Fruit fly (Drosophila melanogaster) whole organism, embryonic: ENCODE measurements around the gene CG43116.

Source experiments
- Aef1 ChIP-seq: fragments of 200-800 bp; sonication (Bioruptor generic); IDR thresholded peaks from 3 replicates; pipeline ENCODE4 v1.3.6; 2022; ENCODE audit warnings: missing biosample characterization, missing genetic modification characterization
- CG11695 ChIP-seq: fragments of 200-800 bp; sonication (Bioruptor generic); IDR thresholded peaks from 3 replicates; pipeline ENCODE4 v1.3.6; 2022; ENCODE audit warnings: missing biosample characterization, missing genetic modification characterization
- CG12299 ChIP-seq: fragments of 200-800 bp; sonication (Bioruptor generic); optimal IDR thresholded peaks from 2 replicates; lab custom pipeline; 2018; ENCODE audit warnings: missing biosample characterization, mild to moderate bottlenecking, missing genetic modification characterization
- CG13123 ChIP-seq: fragments of 200-800 bp; sonication (Bioruptor generic); optimal IDR thresholded peaks from 2 replicates; lab custom pipeline; 2016; ENCODE audit warnings: missing biosample characterization, missing genetic modification characterization
- CG14667 ChIP-seq: fragments of 200-800 bp; sonication (Bioruptor generic); IDR thresholded peaks from 2 replicates; pipeline ENCODE4 v1.3.6; 2022; ENCODE audit warnings: missing biosample characterization, missing genetic modification characterization
- CG14710 ChIP-seq: fragments of 200-800 bp; sonication (Bioruptor generic); optimal IDR thresholded peaks from 3 replicates; lab custom pipeline; 2019; ENCODE audit warnings: missing biosample characterization, mild to moderate bottlenecking, missing genetic modification characterization, moderate library complexity
- CG15601 ChIP-seq: fragments of 200-800 bp; sonication (Bioruptor generic); optimal IDR thresholded peaks from 3 replicates; lab custom pipeline; 2019; ENCODE audit warnings: missing biosample characterization, mild to moderate bottlenecking, missing genetic modification characterization, moderate library complexity
- CG31388 ChIP-seq: fragments of 200-800 bp; sonication (Bioruptor generic); optimal IDR thresholded peaks from 2 replicates; lab custom pipeline; 2016; ENCODE audit warnings: missing biosample characterization, missing genetic modification characterization
- CG3847 ChIP-seq: fragments of 200-800 bp; sonication (Bioruptor generic); IDR thresholded peaks from 2 replicates; pipeline ENCODE4 v1.3.6; 2022; ENCODE audit warnings: missing biosample characterization, missing genetic modification characterization
- CG5180 ChIP-seq: fragments of 200-800 bp; sonication (Bioruptor generic); optimal IDR thresholded peaks from 3 replicates; lab custom pipeline; 2017; ENCODE audit warnings: missing biosample characterization, missing genetic modification characterization, mild to moderate bottlenecking, moderate library complexity, missing genetic modification reagents
- CG7357 ChIP-seq: fragments of 200-800 bp; sonication (Bioruptor generic); IDR thresholded peaks from 3 replicates; pipeline ENCODE4 v1.3.6; 2022; ENCODE audit warnings: missing biosample characterization, missing genetic modification characterization
- CG7786 ChIP-seq: fragments of 200-800 bp; sonication (Bioruptor generic); optimal IDR thresholded peaks from 2 replicates; lab custom pipeline; 2016; ENCODE audit warnings: missing biosample characterization, missing genetic modification characterization
- CG7839 ChIP-seq: fragments of 200-800 bp; sonication (Bioruptor generic); optimal IDR thresholded peaks from 3 replicates; lab custom pipeline; 2018; ENCODE audit warnings: missing biosample characterization, mild to moderate bottlenecking, missing genetic modification characterization, moderate library complexity
- CG9817 ChIP-seq: fragments of 200-800 bp; sonication (Bioruptor generic); optimal IDR thresholded peaks from 2 replicates; lab custom pipeline; 2018; ENCODE audit warnings: missing biosample characterization, mild to moderate bottlenecking, missing genetic modification characterization, moderate library complexity
- Doc3 ChIP-seq: fragments of 200-800 bp; sonication (Bioruptor generic); IDR thresholded peaks from 3 replicates; pipeline ENCODE4 v1.3.6; 2022; ENCODE audit warnings: missing biosample characterization, missing genetic modification characterization; ENCODE audit not compliant: partially characterized antibody
- H15 ChIP-seq: fragments of 200-800 bp; sonication (Bioruptor generic); IDR thresholded peaks from 3 replicates; pipeline ENCODE4 v1.3.6; 2022; ENCODE audit warnings: missing biosample characterization, missing genetic modification characterization
- HLHmδ ChIP-seq: fragments of 200-800 bp; sonication (Bioruptor generic); optimal IDR thresholded peaks from 2 replicates; lab custom pipeline; 2018; ENCODE audit warnings: missing biosample characterization, mild to moderate bottlenecking, missing genetic modification characterization, moderate library complexity
- Hsf ChIP-seq: fragments of 200-800 bp; sonication (Bioruptor generic); optimal IDR thresholded peaks from 3 replicates; lab custom pipeline; 2016; ENCODE audit warnings: missing biosample characterization, missing genetic modification characterization
- Mes4 ChIP-seq: fragments of 200-800 bp; sonication (Bioruptor generic); optimal IDR thresholded peaks from 2 replicates; lab custom pipeline; 2016; ENCODE audit warnings: missing biosample characterization, missing genetic modification characterization
- NK7.1 ChIP-seq: fragments of 200-800 bp; sonication (Bioruptor generic); optimal IDR thresholded peaks from 3 replicates; lab custom pipeline; 2016; ENCODE audit warnings: missing biosample characterization, missing genetic modification characterization
- Opbp ChIP-seq: fragments of 200-800 bp; sonication (Bioruptor generic); IDR thresholded peaks from 3 replicates; pipeline ENCODE4 v1.3.6; 2022; ENCODE audit warnings: missing biosample characterization, missing genetic modification characterization; ENCODE audit not compliant: partially characterized antibody
- PHDP ChIP-seq: fragments of 200-800 bp; sonication (Bioruptor generic); optimal IDR thresholded peaks from 3 replicates; lab custom pipeline; 2018; ENCODE audit warnings: missing biosample characterization, mild to moderate bottlenecking, missing genetic modification characterization, moderate library complexity
- Ptx1 ChIP-seq: fragments of 200-800 bp; sonication (Bioruptor generic); IDR thresholded peaks from 2 replicates; pipeline ENCODE4 v1.3.6; 2022; ENCODE audit warnings: missing biosample characterization, missing genetic modification characterization
- Scr ChIP-seq: fragments of 200-800 bp; sonication (Bioruptor generic); IDR thresholded peaks from 2 replicates; pipeline ENCODE4 v1.3.6; 2022; ENCODE audit warnings: missing biosample characterization, missing genetic modification characterization; ENCODE audit not compliant: partially characterized antibody
- Sry-δ ChIP-seq: fragments of 200-800 bp; sonication (Bioruptor generic); optimal IDR thresholded peaks from 2 replicates; lab custom pipeline; 2016; ENCODE audit warnings: missing biosample characterization, missing genetic modification characterization
- Ssrp ChIP-seq: fragments of 200-800 bp; sonication (Bioruptor generic); optimal IDR thresholded peaks from 2 replicates; lab custom pipeline; 2018; ENCODE audit warnings: missing biosample characterization, mild to moderate bottlenecking, missing genetic modification characterization, moderate library complexity
- Taf1 ChIP-seq: fragments of 200-800 bp; sonication (Bioruptor generic); IDR thresholded peaks from 2 replicates; pipeline ENCODE4 v1.3.6; 2022; ENCODE audit warnings: missing biosample characterization, missing genetic modification characterization
- aop ChIP-seq: fragments of 200-800 bp; sonication (Bioruptor generic); IDR thresholded peaks from 2 replicates; pipeline ENCODE4 v1.3.6; 2022; ENCODE audit warnings: missing biosample characterization, missing genetic modification characterization
- ap ChIP-seq: fragments of 200-800 bp; sonication (Bioruptor generic); IDR thresholded peaks from 2 replicates; pipeline ENCODE4 v1.3.6; 2022; ENCODE audit warnings: missing biosample characterization, missing genetic modification characterization
- ash1 ChIP-seq: fragments of 200-800 bp; sonication (Bioruptor generic); optimal IDR thresholded peaks from 2 replicates; lab custom pipeline; 2018; ENCODE audit warnings: missing biosample characterization, mild to moderate bottlenecking, missing genetic modification characterization
- bab2 ChIP-seq: fragments of 200-800 bp; sonication (Bioruptor generic); optimal IDR thresholded peaks from 2 replicates; lab custom pipeline; 2016; ENCODE audit warnings: missing biosample characterization, missing genetic modification characterization
- br ChIP-seq: fragments of >200 bp; optimal IDR thresholded peaks from 2 replicates; lab custom pipeline; 2017
- da ChIP-seq: fragments of 200-800 bp; sonication (Bioruptor generic); optimal IDR thresholded peaks from 2 replicates; lab custom pipeline; 2016; ENCODE audit warnings: missing biosample characterization, missing genetic modification characterization
- en ChIP-seq: fragments of 200-800 bp; sonication (Bioruptor generic); optimal IDR thresholded peaks from 2 replicates; lab custom pipeline; 2016; ENCODE audit warnings: missing biosample characterization, missing genetic modification characterization
- fd64A ChIP-seq: fragments of 200-800 bp; sonication (Bioruptor generic); optimal IDR thresholded peaks from 3 replicates; lab custom pipeline; 2018; ENCODE audit warnings: missing biosample characterization, mild to moderate bottlenecking, missing genetic modification characterization
- gce ChIP-seq: fragments of 200-800 bp; sonication (Bioruptor generic); IDR thresholded peaks from 3 replicates; pipeline ENCODE4 v1.3.6; 2022; ENCODE audit warnings: missing biosample characterization, missing genetic modification characterization
- gsb ChIP-seq: fragments of 200-800 bp; sonication (Bioruptor generic); IDR thresholded peaks from 2 replicates; pipeline ENCODE4 v1.3.6; 2022; ENCODE audit warnings: missing biosample characterization, missing genetic modification characterization
- gt ChIP-seq: fragments of 200-800 bp; sonication (Bioruptor generic); IDR thresholded peaks from 2 replicates; pipeline ENCODE4 v1.3.6; 2022; ENCODE audit warnings: missing biosample characterization, missing genetic modification characterization
- kay ChIP-seq: fragments of 200-800 bp; sonication (Bioruptor generic); optimal IDR thresholded peaks from 2 replicates; lab custom pipeline; 2016; ENCODE audit warnings: missing biosample characterization, missing genetic modification characterization
- lola ChIP-seq, 3 experiments: fragments of >200 bp in 2 of 3; fragments of 200-800 bp in 1 of 3; sonication (Bioruptor generic) in 1 of 3; optimal IDR thresholded peaks; 2 replicates each; lab custom pipeline; 2017 to 2019; ENCODE audit warnings: missing biosample characterization in 3 of 3, missing genetic modification characterization in 3 of 3, mild to moderate bottlenecking in 1 of 3, moderate library complexity in 1 of 3
- nerfin-2 ChIP-seq: fragments of 200-800 bp; sonication (Bioruptor generic); IDR thresholded peaks from 2 replicates; pipeline ENCODE4 v1.3.6; 2022; ENCODE audit warnings: missing biosample characterization, missing genetic modification characterization; ENCODE audit not compliant: partially characterized antibody
- onecut ChIP-seq: fragments of 200-800 bp; sonication (Bioruptor generic); IDR thresholded peaks from 2 replicates; pipeline ENCODE4 v1.3.6; 2022; ENCODE audit warnings: missing biosample characterization, missing genetic modification characterization
- pan ChIP-seq, 4 experiments: fragments of >200 bp in 3 of 4; fragments of 200-800 bp in 1 of 4; sonication (Bioruptor generic) in 1 of 4; optimal IDR thresholded peaks in 3 of 4; IDR thresholded peaks in 1 of 4; 2 replicates each; pipeline versions ENCODE4 v1.3.6 to Lab custom; 2017 to 2022; ENCODE audit warnings: missing biosample characterization in 2 of 4, missing genetic modification characterization in 2 of 4, mixed read lengths in 1 of 4
- psq ChIP-seq: fragments of 200-800 bp; sonication (Bioruptor generic); optimal IDR thresholded peaks from 2 replicates; lab custom pipeline; 2017; ENCODE audit warnings: missing biosample characterization, missing genetic modification characterization
- sim ChIP-seq: fragments of 200-800 bp; sonication (Bioruptor generic); IDR thresholded peaks from 2 replicates; pipeline ENCODE4 v1.3.6; 2022; ENCODE audit warnings: missing biosample characterization, missing genetic modification characterization
- sqz ChIP-seq: fragments of 200-800 bp; sonication (Bioruptor generic); optimal IDR thresholded peaks from 3 replicates; lab custom pipeline; 2018; ENCODE audit warnings: missing biosample characterization, mild to moderate bottlenecking, missing genetic modification characterization
- ssp ChIP-seq: fragments of 200-800 bp; sonication (Bioruptor generic); IDR thresholded peaks from 2 replicates; pipeline ENCODE4 v1.3.6; 2022; ENCODE audit warnings: missing biosample characterization, missing genetic modification characterization
- unpg ChIP-seq: fragments of 200-800 bp; sonication (Bioruptor generic); optimal IDR thresholded peaks from 3 replicates; lab custom pipeline; 2018; ENCODE audit warnings: missing biosample characterization, mild to moderate bottlenecking, missing genetic modification characterization, moderate library complexity
- usp ChIP-seq: fragments of >200 bp; optimal IDR thresholded peaks from 2 replicates; lab custom pipeline; 2017; ENCODE audit warnings: missing biosample characterization, missing genetic modification characterization
- vfl ChIP-seq: fragments of 200-800 bp; sonication (Bioruptor generic); optimal IDR thresholded peaks from 2 replicates; lab custom pipeline; 2016; ENCODE audit warnings: missing biosample characterization, missing genetic modification characterization

The CG43116 gene

DNA sequence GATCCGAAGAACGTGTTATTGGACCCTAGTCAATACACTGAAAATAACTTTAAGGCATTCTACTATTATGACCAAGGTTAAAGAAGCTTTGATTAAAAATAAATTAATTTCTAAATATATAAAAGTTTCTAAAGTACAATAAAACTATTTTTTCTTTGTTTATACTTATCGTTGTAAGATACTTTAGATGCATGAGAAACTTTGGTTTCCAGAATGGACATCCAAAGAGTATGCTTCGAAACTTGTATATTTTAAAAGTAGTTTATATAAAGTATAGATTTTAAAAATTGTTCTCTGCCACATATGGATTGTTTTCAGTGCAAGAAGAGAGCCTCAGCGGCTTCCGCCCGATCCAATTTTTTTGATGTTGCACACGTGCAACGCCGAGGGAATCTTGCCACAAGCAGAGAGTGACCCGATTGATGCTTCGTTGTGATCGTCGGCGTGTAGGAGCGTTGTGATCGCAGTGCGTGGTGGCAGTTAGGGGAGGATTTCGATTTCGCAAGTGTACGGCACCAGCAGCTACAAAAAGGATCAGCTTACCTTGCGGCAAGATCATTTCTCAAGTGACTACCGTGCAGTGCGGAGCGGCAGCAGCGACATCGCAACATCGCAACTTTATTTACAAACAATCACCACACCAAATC lies 395 bp upstream of the CG43116 start (continued):
- peak; percentile 97 for TF ChIP-seq CG14710
- no peak for TF ChIP-seq vfl
- peak; percentile 86 for TF ChIP-seq sqz (GFP tag; lab: Kevin White, UChicago)
- TF ChIP-seq Sry-δ (GFP tag; lab: Kevin White, UChicago) = no peak
- TF ChIP-seq onecut (GFP tag; lab: Robert Waterston, UW) = peak; percentile 65; the same call in 1 of the 2 replicates
- TF ChIP-seq lola (GFP tag; optimal IDR thresholded peaks at IDR 0.05; lab: Kevin White, UChicago) = peak in 1 of 3 experiments; percentile 99
- no peak for TF ChIP-seq Opbp (GFP tag; lab: Robert Waterston, UW)
- TF ChIP-seq CG12299 (tag; lab: Kevin White, UChicago) = peak; percentile 6
- TF ChIP-seq kay (GFP tag; lab: Kevin White, UChicago) = peak; percentile 45
- TF ChIP-seq Aef1 (GFP tag; lab: Robert Waterston, UW) = no peak
- TF ChIP-seq Ssrp (tag; lab: Kevin White, UChicago) = peak; percentile 95
- TF ChIP-seq Scr = no peak
- TF ChIP-seq gsb = no peak
- TF ChIP-seq CG3847 (GFP tag; lab: Robert Waterston, UW) = no peak
- no peak for TF ChIP-seq ash1 (GFP tag; lab: Kevin White, UChicago)
- TF ChIP-seq da (GFP tag; lab: Kevin White, UChicago) = no peak
- TF ChIP-seq CG15601 (tag; lab: Kevin White, UChicago) = peak; percentile 89
- peak; percentile 77 for TF ChIP-seq unpg (GFP tag; lab: Kevin White, UChicago)
- TF ChIP-seq PHDP = peak; percentile 77
- TF ChIP-seq CG7786 (GFP tag; lab: Kevin White, UChicago) = no peak
- no peak for TF ChIP-seq NK7.1 (GFP tag; lab: Kevin White, UChicago)
- no peak for TF ChIP-seq Mes4 (GFP tag; lab: Kevin White, UChicago)
- TF ChIP-seq CG14667 (GFP tag; lab: Robert Waterston, UW) = peak; percentile 36; the same call in 1 of the 2 replicates
- no peak for TF ChIP-seq Doc3 (GFP tag; lab: Robert Waterston, UW)
- no peak for TF ChIP-seq Taf1 (GFP tag; lab: Robert Waterston, UW)
- TF ChIP-seq pan (optimal IDR thresholded peaks at IDR 0.05; lab: Kevin White, UChicago) = no peak
- TF ChIP-seq pan (GFP tag; optimal IDR thresholded peaks at IDR 0.05 in 1 of 2, IDR thresholded peaks at IDR 0.05 in 1 of 2) = peak in 1 of 2 experiments; percentile 4
- no peak for TF ChIP-seq aop (GFP tag; lab: Robert Waterston, UW)
- TF ChIP-seq CG9817 (tag; lab: Kevin White, UChicago) = no peak
- TF ChIP-seq CG31388 (GFP tag; lab: Kevin White, UChicago) = no peak
- TF ChIP-seq ssp (GFP tag; lab: Robert Waterston, UW) = peak; percentile 60
- TF ChIP-seq CG5180 = peak; percentile 35
- no peak for TF ChIP-seq en (GFP tag; lab: Kevin White, UChicago)
- peak; percentile 33 for TF ChIP-seq Hsf (GFP tag; lab: Kevin White, UChicago)
- TF ChIP-seq CG7357 (GFP tag; lab: Robert Waterston, UW) = peak; percentile 58; the same call in 2 of the 3 replicates
- peak; percentile 68 for TF ChIP-seq CG13123 (GFP tag; lab: Kevin White, UChicago)
- peak; percentile 87 for TF ChIP-seq CG7839
- no peak for TF ChIP-seq usp (GFP tag; lab: Kevin White, UChicago)
- no peak for TF ChIP-seq gt
- TF ChIP-seq gce = 0 out of 3 replicates have a peak, but pooled peaks have one; percentile 14
- TF ChIP-seq Ptx1 = peak; percentile 42; the same call in 1 of the 2 replicates
- TF ChIP-seq CG11695 (GFP tag; lab: Robert Waterston, UW) = peak; percentile 71
- TF ChIP-seq HLHmδ = peak; percentile 99
- peak; percentile 19 for TF ChIP-seq bab2 (GFP tag; lab: Kevin White, UChicago)
- TF ChIP-seq br (lab: Kevin White, UChicago) = no peak
- TF ChIP-seq ap = peak; percentile 39; the same call in 1 of the 2 replicates
- no peak for TF ChIP-seq nerfin-2 (GFP tag; lab: Robert Waterston, UW)
- TF ChIP-seq H15 = no peak
- peak; percentile 62; the same call in 1 of the 2 replicates for TF ChIP-seq sim (GFP tag; lab: Robert Waterston, UW)
- peak; percentile 53 for TF ChIP-seq psq (GFP tag; lab: Kevin White, UChicago)
- TF ChIP-seq fd64A = no peak
